Worm (Caenorhabditis elegans): ENCODE measurements around the gene B0228.8.

DNA sequence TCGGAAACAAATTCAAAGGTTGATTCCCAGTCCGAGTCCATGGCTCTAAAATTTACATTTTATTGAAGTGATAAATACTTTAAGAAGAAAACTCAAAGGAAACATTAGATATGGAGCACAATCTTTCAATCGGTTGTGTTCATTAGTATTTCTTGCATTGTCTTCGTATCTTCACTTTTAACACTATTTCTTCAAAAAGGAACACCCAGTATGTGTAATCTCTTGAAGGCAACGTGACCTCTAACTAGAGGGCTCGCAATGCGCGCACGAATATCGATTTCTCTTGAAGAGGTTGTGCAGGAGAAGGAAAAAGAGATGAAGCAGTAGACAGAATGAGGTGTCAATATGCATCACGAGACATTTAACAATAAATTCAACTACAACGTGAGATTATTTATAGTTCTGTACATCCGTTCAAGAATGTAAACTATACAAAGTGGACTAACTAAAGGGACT lies 6.2 kb downstream of the B0228.8 start, which contains the start of the genes B0228.6 and B0228.1:
- TF ChIP-seq unc-86 (tag; optimal IDR thresholded peaks at IDR 0.05), result no peak
- TF ChIP-seq tbx-2 (tag; optimal IDR thresholded peaks at IDR 0.05), result peak; percentile 24
- no peak for TF ChIP-seq ceh-6 (GFP tag; optimal IDR thresholded peaks at IDR 0.05)

Data from whole organism, late embryonic.